Fruit fly (Drosophila melanogaster) whole organism, embryonic: ENCODE measurements around the gene CG13060.

Experiments
- Abd-B ChIP-seq: fragments of 200-800 bp; sonication (Bioruptor generic); optimal IDR thresholded peaks from 2 replicates; lab custom pipeline; 2018; ENCODE audit warnings: missing biosample characterization, mild to moderate bottlenecking, missing genetic modification characterization, moderate library complexity
- CG11093 ChIP-seq: fragments of 200-800 bp; sonication (Bioruptor generic); IDR thresholded peaks from 3 replicates; pipeline ENCODE4 v1.3.6; 2022; ENCODE audit warnings: missing biosample characterization, missing genetic modification characterization
- CG12769 ChIP-seq: fragments of 200-800 bp; sonication (Bioruptor generic); optimal IDR thresholded peaks from 2 replicates; lab custom pipeline; 2019; ENCODE audit warnings: missing biosample characterization, mild to moderate bottlenecking, missing genetic modification characterization, moderate library complexity
- CG15479 ChIP-seq: fragments of 200-800 bp; sonication (Bioruptor generic); optimal IDR thresholded peaks from 3 replicates; lab custom pipeline; 2019; ENCODE audit warnings: missing biosample characterization, mild to moderate bottlenecking, missing genetic modification characterization, moderate library complexity
- CG18262 ChIP-seq: fragments of 200-800 bp; optimal IDR thresholded peaks from 3 replicates; lab custom pipeline; 2019; ENCODE audit warnings: missing biosample characterization, mild to moderate bottlenecking, missing genetic modification characterization, moderate library complexity
- CG9876 ChIP-seq: fragments of 200-800 bp; sonication (Bioruptor generic); optimal IDR thresholded peaks from 2 replicates; lab custom pipeline; 2016; ENCODE audit warnings: missing biosample characterization, missing genetic modification characterization
- Rx ChIP-seq: fragments of 200-800 bp; sonication (Bioruptor generic); IDR thresholded peaks from 2 replicates; pipeline ENCODE4 v1.3.6; 2022; ENCODE audit warnings: missing biosample characterization, missing genetic modification characterization
- knrl ChIP-seq: fragments of 200-800 bp; sonication (Bioruptor generic); IDR thresholded peaks from 3 replicates; pipeline ENCODE4 v1.3.6; 2022; ENCODE audit warnings: missing biosample characterization, missing genetic modification characterization; ENCODE audit not compliant: partially characterized antibody
- nom ChIP-seq: fragments of 200-800 bp; sonication (Bioruptor generic); optimal IDR thresholded peaks from 2 replicates; lab custom pipeline; 2017; ENCODE audit warnings: missing biosample characterization, missing genetic modification characterization, mild to moderate bottlenecking, moderate library complexity, missing genetic modification reagents

dm6 chr3L:16321172-16321571, 1.5 kb downstream of the CG13060 start, which contains the start of gene CG42718:
- TF ChIP-seq CG15479 (GFP tag; lab: Kevin White, UChicago) = no peak
- no peak for TF ChIP-seq Abd-B (GFP tag; lab: Kevin White, UChicago)
- no peak for TF ChIP-seq knrl (GFP tag; lab: Robert Waterston, UW)
- TF ChIP-seq CG9876 (GFP tag; lab: Kevin White, UChicago) = no peak
- no peak for TF ChIP-seq CG11093 (GFP tag; lab: Robert Waterston, UW)
- no peak for TF ChIP-seq Rx (GFP tag; lab: Robert Waterston, UW)
- no peak for TF ChIP-seq CG18262
- TF ChIP-seq nom (GFP tag; lab: Kevin White, UChicago) = no peak
- TF ChIP-seq CG12769 (tag; lab: Kevin White, UChicago) = no peak
